Worm (Caenorhabditis elegans): Measurements from ENCODE around the gene dmd-7.

dmd-7 gene

DNA sequence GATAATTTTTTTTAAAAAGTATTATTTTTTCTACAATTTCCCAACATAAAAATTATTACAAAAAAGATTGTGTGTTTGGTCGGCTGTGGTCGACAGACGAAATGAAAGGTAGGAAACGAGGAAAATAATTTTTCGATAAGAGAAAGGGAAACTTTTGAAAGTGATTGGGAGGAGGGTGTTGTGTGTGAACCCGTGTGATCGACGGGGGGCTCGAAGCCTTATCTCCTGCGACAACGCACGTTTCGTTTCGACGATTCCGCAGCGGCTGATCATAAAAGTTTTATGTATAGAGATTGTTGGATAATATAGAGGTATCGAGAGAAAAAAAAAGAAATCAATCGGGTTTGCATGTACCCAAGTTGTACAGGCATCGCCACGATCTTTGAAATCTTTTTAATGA lies 3.5 kb upstream of the dmd-7 start (continued):
- TF ChIP-seq ceh-20 (GFP tag; IDR thresholded peaks at IDR 0.05): peak; percentile 16; the same call in 1 of the 2 replicates

DNA sequence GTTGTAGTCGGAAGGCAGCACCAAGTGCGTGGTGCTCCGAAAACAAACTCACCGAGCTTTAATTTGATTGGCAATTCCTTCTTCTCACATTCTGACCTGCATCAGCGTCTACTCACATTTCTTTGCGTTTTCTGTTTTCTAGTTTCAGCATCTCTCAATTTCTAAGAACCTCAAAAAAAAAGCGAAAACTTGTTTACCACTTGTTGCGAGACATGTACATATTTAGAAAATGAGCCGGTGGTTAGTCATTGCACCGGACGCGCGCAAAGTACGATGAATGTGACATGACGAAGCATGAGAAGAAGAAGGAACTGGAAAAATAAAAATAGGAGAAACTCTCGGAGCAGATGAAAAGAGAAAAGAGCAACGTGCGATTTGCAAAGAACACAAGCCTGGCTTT lies 2.1 kb upstream of the dmd-7 start:
- TF ChIP-seq nhr-6 (tag; optimal IDR thresholded peaks at IDR 0.05) (peak; percentile 55), mdl-1 (tag; optimal IDR thresholded peaks at IDR 0.05) (peak in 1 of 2 experiments; percentile 60), dmd-6 (GFP tag; IDR thresholded peaks at IDR 0.05) (0 out of 2 replicates have a peak, but pooled peaks have one; percentile 11), nhr-48 (tag; optimal IDR thresholded peaks at IDR 0.05) (peak; percentile 86), mdt-29 (GFP tag; IDR thresholded peaks at IDR 0.05) (no peak), ctbp-1 (GFP tag; IDR thresholded peaks at IDR 0.05) (peak; percentile 50; the same call in 1 of the 2 replicates), nhr-42 (GFP tag; IDR thresholded peaks at IDR 0.05) (no peak), egl-43 (GFP tag; IDR thresholded peaks at IDR 0.05) (no peak), hmg-1.1 (GFP tag; IDR thresholded peaks at IDR 0.05) (peak; percentile 10; the same call in 1 of the 2 replicates), hlh-30 (tag; optimal IDR thresholded peaks at IDR 0.05; ENCODE audit: insufficient read depth) (peak; percentile 45), tra-1 (GFP tag; IDR thresholded peaks at IDR 0.05) (no peak), fkh-10 (GFP tag; optimal IDR thresholded peaks at IDR 0.05) (peak; percentile 57), dmd-9 (GFP tag; IDR thresholded peaks at IDR 0.05) (no peak), mep-1 (tag; optimal IDR thresholded peaks at IDR 0.05) (peak; percentile 26), aha-1 (tag) (peak; percentile 59), F10B5.3 (tag; optimal IDR thresholded peaks at IDR 0.05) (no peak), saeg-2 (GFP tag; IDR thresholded peaks at IDR 0.05) (no peak), nhr-11 (tag; optimal IDR thresholded peaks at IDR 0.05) (peak; percentile 71), F37D6.2 (tag; optimal IDR thresholded peaks at IDR 0.05) (peak; percentile 40), vab-7 (GFP tag; IDR thresholded peaks at IDR 0.05) (no peak), ceh-62 (tag; optimal IDR thresholded peaks at IDR 0.05) (no peak), rbr-2 (tag; optimal IDR thresholded peaks at IDR 0.05) (peak; percentile 23), mxl-3 (GFP tag; optimal IDR thresholded peaks at IDR 0.05) (no peak), hif-1 (tag; optimal IDR thresholded peaks at IDR 0.05) (peak in 1 of 2 experiments; percentile 85)

DNA sequence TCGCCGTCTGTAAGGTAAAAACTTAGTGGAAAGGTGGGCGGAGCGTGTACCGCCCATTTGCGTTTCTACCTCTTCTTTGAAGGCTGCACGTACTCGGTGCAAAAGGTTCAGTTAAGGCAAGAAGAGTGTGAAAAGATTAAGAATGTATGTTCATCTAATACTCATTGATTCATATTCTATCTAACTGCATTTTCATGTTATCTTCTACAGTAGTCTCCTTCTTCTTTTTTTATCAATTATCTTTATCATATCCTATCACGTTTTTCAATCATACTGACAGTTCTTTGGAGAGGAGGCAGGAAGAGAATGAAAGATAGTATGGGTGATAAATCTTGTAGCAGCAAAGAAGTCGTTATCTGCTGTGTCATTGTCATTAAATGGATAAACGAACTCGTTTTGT lies 666 bp downstream of the dmd-7 start:
- TF ChIP-seq hif-1 (tag; optimal IDR thresholded peaks at IDR 0.05): peak; percentile 86 to 97
- TF ChIP-seq nhr-25 (tag; optimal IDR thresholded peaks at IDR 0.05; ENCODE audit: borderline replicate concordance, insufficient read depth): peak; percentile 65
- TF ChIP-seq lsy-2 (tag; optimal IDR thresholded peaks at IDR 0.05): peak in 1 of 2 experiments; percentile 75
- peak; percentile 91 for TF ChIP-seq cey-2 (tag; optimal IDR thresholded peaks at IDR 0.05; ENCODE audit: borderline replicate concordance, insufficient read depth)
- no peak for TF ChIP-seq dpl-1 (GFP tag; optimal IDR thresholded peaks at IDR 0.05)
- peak; percentile 97 for TF ChIP-seq dmd-6 (GFP tag; IDR thresholded peaks at IDR 0.05)
- no peak for TF ChIP-seq daf-16 (GFP tag; optimal IDR thresholded peaks at IDR 0.05)
- peak; percentile 7 for TF ChIP-seq daf-16 (tag; optimal IDR thresholded peaks at IDR 0.05)
- no peak for TF ChIP-seq F44E2.7 (GFP tag; IDR thresholded peaks at IDR 0.05)
- TF ChIP-seq lin-29 (GFP tag; IDR thresholded peaks at IDR 0.05): no peak
- peak; percentile 67 for TF ChIP-seq hlh-30 (tag; optimal IDR thresholded peaks at IDR 0.05; ENCODE audit: insufficient read depth)
- TF ChIP-seq nhr-102 (tag; optimal IDR thresholded peaks at IDR 0.05): peak; percentile 4
- peak; percentile 88 for TF ChIP-seq hlh-11 (tag; optimal IDR thresholded peaks at IDR 0.05)
- TF ChIP-seq gei-8 (GFP tag; optimal IDR thresholded peaks at IDR 0.05): peak; percentile 76
- TF ChIP-seq mep-1 (tag; optimal IDR thresholded peaks at IDR 0.05): peak; percentile 33
- no peak for TF ChIP-seq jun-1 (tag; optimal IDR thresholded peaks at IDR 0.05)
- peak; percentile 41; the same call in 1 of the 2 replicates for TF ChIP-seq tra-1 (GFP tag; IDR thresholded peaks at IDR 0.05)
- TF ChIP-seq php-3 (GFP tag; IDR thresholded peaks at IDR 0.05): peak; percentile 63; the same call in 1 of the 2 replicates
- peak; percentile 20 for TF ChIP-seq spr-1 (tag; optimal IDR thresholded peaks at IDR 0.05)
- TF ChIP-seq lin-38 (GFP tag; IDR thresholded peaks at IDR 0.05): no peak
- TF ChIP-seq nhr-48 (tag; optimal IDR thresholded peaks at IDR 0.05): peak; percentile 99
- TF ChIP-seq aha-1 (tag): peak; percentile 100
- TF ChIP-seq madf-5 (GFP tag; IDR thresholded peaks at IDR 0.05): no peak
- TF ChIP-seq ceh-82 (tag; optimal IDR thresholded peaks at IDR 0.05): no peak
- TF ChIP-seq ceh-20 (GFP tag; IDR thresholded peaks at IDR 0.05): peak; percentile 71
- 0 out of 2 replicates have a peak, but pooled peaks have one; percentile 15 for TF ChIP-seq saeg-2 (GFP tag; IDR thresholded peaks at IDR 0.05)
- TF ChIP-seq mdl-1 (tag; optimal IDR thresholded peaks at IDR 0.05): peak; percentile 31 to 86
- peak; percentile 78 for TF ChIP-seq mxl-3 (GFP tag; optimal IDR thresholded peaks at IDR 0.05)
- TF ChIP-seq nhr-10 (tag; optimal IDR thresholded peaks at IDR 0.05): peak; percentile 29
- peak; percentile 91 for TF ChIP-seq dve-1 (tag; optimal IDR thresholded peaks at IDR 0.05; ENCODE audit: insufficient read depth)
- peak; percentile 39 for TF ChIP-seq mes-2 (tag; optimal IDR thresholded peaks at IDR 0.05; ENCODE audit: poor library complexity, severe bottlenecking)
